Fruit fly (Drosophila melanogaster): ENCODE measurements around the gene CG13318.
A peak's percentile ranks its signal among the peaks of the same experiment; 100 is the strongest.

CG13318 gene

DNA sequence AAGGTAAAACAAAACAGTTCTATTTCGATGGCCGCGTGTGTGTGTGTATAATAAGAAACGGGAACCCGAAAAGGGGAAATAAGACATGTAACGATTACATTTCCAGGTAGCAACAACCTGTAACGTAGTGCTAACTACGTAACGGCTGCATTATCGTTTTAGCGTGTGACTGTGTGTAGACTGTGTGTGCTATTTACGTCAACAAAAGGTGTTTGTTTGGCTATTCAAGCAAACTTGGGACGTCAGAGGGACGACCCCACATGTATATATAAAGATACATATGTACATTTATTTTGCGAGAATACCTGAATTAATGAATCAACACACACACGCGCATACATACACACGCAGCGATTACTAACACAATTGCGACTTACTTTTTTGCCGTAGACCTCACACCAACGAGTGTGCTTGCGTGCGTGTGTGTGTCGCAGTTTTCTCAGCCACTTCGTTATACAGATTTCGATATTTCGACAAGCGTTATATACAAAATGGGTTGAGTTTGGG is 47.1 kb upstream of the CG13318 start (continued):
- TF ChIP-seq CG8924 (tag; optimal IDR thresholded peaks at IDR 0.05), result no peak
- TF ChIP-seq CG2199 (GFP tag; IDR thresholded peaks at IDR 0.05), result peak; percentile 42; the same call in 2 of the 3 replicates
- no peak for TF ChIP-seq vnd (GFP tag; IDR thresholded peaks at IDR 0.05; ENCODE audit: partially characterized antibody)
- TF ChIP-seq CG2875 (GFP tag; optimal IDR thresholded peaks at IDR 0.05), result peak; percentile 5
- TF ChIP-seq tll (GFP tag; optimal IDR thresholded peaks at IDR 0.05), result peak in 1 of 2 experiments; percentile 63
- 0 out of 2 replicates have a peak, but pooled peaks have one; percentile 5 for TF ChIP-seq CG31224 (GFP tag; IDR thresholded peaks at IDR 0.05)
- no peak for TF ChIP-seq CG10654 (GFP tag; optimal IDR thresholded peaks at IDR 0.05)
- peak; percentile 24 for TF ChIP-seq sug (tag; optimal IDR thresholded peaks at IDR 0.05)
- TF ChIP-seq CG11695 (GFP tag; IDR thresholded peaks at IDR 0.05), result peak; percentile 37; the same call in 1 of the 3 replicates
- peak; percentile 46 for TF ChIP-seq zen (tag; optimal IDR thresholded peaks at IDR 0.05)
- TF ChIP-seq bcd (GFP tag; optimal IDR thresholded peaks at IDR 0.05), result peak; percentile 16
- no peak for TF ChIP-seq slou (GFP tag; optimal IDR thresholded peaks at IDR 0.05)
- no peak for TF ChIP-seq CG9817 (tag; optimal IDR thresholded peaks at IDR 0.05)
- no peak for TF ChIP-seq btn (GFP tag; optimal IDR thresholded peaks at IDR 0.05)
- no peak for TF ChIP-seq cas (GFP tag; IDR thresholded peaks at IDR 0.05)
- peak; percentile 90 for TF ChIP-seq sens (GFP tag)
- peak; percentile 46 for TF ChIP-seq NC2α (GFP tag; optimal IDR thresholded peaks at IDR 0.05)
- TF ChIP-seq CG2678 (tag; optimal IDR thresholded peaks at IDR 0.05), result peak; percentile 42
- peak; percentile 41 for TF ChIP-seq CG15514 (GFP tag; optimal IDR thresholded peaks at IDR 0.05)
- no peak for TF ChIP-seq ato (GFP tag; IDR thresholded peaks at IDR 0.05; ENCODE audit: partially characterized antibody)
- peak; percentile 21 for TF ChIP-seq CG10274 (GFP tag; optimal IDR thresholded peaks at IDR 0.05)
- peak; percentile 11 for TF ChIP-seq lbe (GFP tag; optimal IDR thresholded peaks at IDR 0.05)
- peak; percentile 83 for TF ChIP-seq CG15479 (GFP tag; optimal IDR thresholded peaks at IDR 0.05)
- TF ChIP-seq CG10209 (GFP tag; optimal IDR thresholded peaks at IDR 0.05), result peak; percentile 56
- peak; percentile 60 for TF ChIP-seq Elba2 (GFP tag; optimal IDR thresholded peaks at IDR 0.05)
- no peak for TF ChIP-seq nerfin-2 (GFP tag; IDR thresholded peaks at IDR 0.05; ENCODE audit: partially characterized antibody)
- TF ChIP-seq Fer1 (GFP tag; optimal IDR thresholded peaks at IDR 0.05), result peak; percentile 55
- TF ChIP-seq so (GFP tag; IDR thresholded peaks at IDR 0.05), result peak; percentile 51; the same call in 1 of the 3 replicates
- no peak for TF ChIP-seq Poxn (GFP tag; IDR thresholded peaks at IDR 0.05)
- TF ChIP-seq CG8359 (GFP tag; optimal IDR thresholded peaks at IDR 0.05; ENCODE audit: borderline replicate concordance), result peak; percentile 47
- TF ChIP-seq CG10147 (GFP tag; optimal IDR thresholded peaks at IDR 0.05), result no peak
- TF ChIP-seq Ptx1 (GFP tag; IDR thresholded peaks at IDR 0.05), result no peak
- peak; percentile 69 for TF ChIP-seq Atf6 (GFP tag; IDR thresholded peaks at IDR 0.05)
- no peak for TF ChIP-seq B-H1 (GFP tag; IDR thresholded peaks at IDR 0.05)
- TF ChIP-seq vvl (GFP tag; IDR thresholded peaks at IDR 0.05), result 0 out of 2 replicates have a peak, but pooled peaks have one; percentile 45
- TF ChIP-seq Bdp1 (GFP tag; optimal IDR thresholded peaks at IDR 0.05), result no peak
- peak; percentile 14 for TF ChIP-seq pnt (GFP tag; optimal IDR thresholded peaks at IDR 0.05)
- TF ChIP-seq CHES-1-like (GFP tag; optimal IDR thresholded peaks at IDR 0.05), result peak; percentile 32
- peak; percentile 12 for TF ChIP-seq fu2 (GFP tag; optimal IDR thresholded peaks at IDR 0.05)
- TF ChIP-seq en (GFP tag; optimal IDR thresholded peaks at IDR 0.05), result no peak
- peak; percentile 26 for TF ChIP-seq abd-A (tag; optimal IDR thresholded peaks at IDR 0.05)
- TF ChIP-seq run (tag; optimal IDR thresholded peaks at IDR 0.05), result no peak
- peak; percentile 32 for TF ChIP-seq pros (GFP tag; optimal IDR thresholded peaks at IDR 0.05)
- TF ChIP-seq CG10543 (GFP tag; optimal IDR thresholded peaks at IDR 0.05), result peak; percentile 48
- TF ChIP-seq ci (GFP tag; IDR thresholded peaks at IDR 0.05), result peak; percentile 59; the same call in 2 of the 3 replicates
- TF ChIP-seq hkb (optimal IDR thresholded peaks at IDR 0.05), result no peak
- peak; percentile 41; the same call in 1 of the 2 replicates for TF ChIP-seq hkb (GFP tag; IDR thresholded peaks at IDR 0.05)
- no peak for TF ChIP-seq fd96Cb (tag; optimal IDR thresholded peaks at IDR 0.05)
- TF ChIP-seq CG2202 (tag; optimal IDR thresholded peaks at IDR 0.05), result no peak
- peak; percentile 21 for TF ChIP-seq CG3281 (GFP tag; optimal IDR thresholded peaks at IDR 0.05)

Measured in whole organism, embryonic.